Worm (Caenorhabditis elegans): Measurements from ENCODE around the gene T22D1.17.

- TF ChIP-seq zag-1 (tag; optimal IDR thresholded peaks at IDR 0.05): no peak
- no peak for TF ChIP-seq nhr-237 (tag; optimal IDR thresholded peaks at IDR 0.05)
- TF ChIP-seq unc-130 (GFP tag; optimal IDR thresholded peaks at IDR 0.05): peak; percentile 3
- TF ChIP-seq nhr-77 (tag; optimal IDR thresholded peaks at IDR 0.05): peak; percentile 77
- TF ChIP-seq snpc-4 (tag; optimal IDR thresholded peaks at IDR 0.05): no peak
Measured at ce11 chrIV:6919318-6919717, 13.5 kb downstream of the T22D1.17 start, which contains the start of gene ruvb-2.
